Fruit fly (Drosophila melanogaster): Measurements from ENCODE around the gene CG1812.

Gene CG1812

DNA sequence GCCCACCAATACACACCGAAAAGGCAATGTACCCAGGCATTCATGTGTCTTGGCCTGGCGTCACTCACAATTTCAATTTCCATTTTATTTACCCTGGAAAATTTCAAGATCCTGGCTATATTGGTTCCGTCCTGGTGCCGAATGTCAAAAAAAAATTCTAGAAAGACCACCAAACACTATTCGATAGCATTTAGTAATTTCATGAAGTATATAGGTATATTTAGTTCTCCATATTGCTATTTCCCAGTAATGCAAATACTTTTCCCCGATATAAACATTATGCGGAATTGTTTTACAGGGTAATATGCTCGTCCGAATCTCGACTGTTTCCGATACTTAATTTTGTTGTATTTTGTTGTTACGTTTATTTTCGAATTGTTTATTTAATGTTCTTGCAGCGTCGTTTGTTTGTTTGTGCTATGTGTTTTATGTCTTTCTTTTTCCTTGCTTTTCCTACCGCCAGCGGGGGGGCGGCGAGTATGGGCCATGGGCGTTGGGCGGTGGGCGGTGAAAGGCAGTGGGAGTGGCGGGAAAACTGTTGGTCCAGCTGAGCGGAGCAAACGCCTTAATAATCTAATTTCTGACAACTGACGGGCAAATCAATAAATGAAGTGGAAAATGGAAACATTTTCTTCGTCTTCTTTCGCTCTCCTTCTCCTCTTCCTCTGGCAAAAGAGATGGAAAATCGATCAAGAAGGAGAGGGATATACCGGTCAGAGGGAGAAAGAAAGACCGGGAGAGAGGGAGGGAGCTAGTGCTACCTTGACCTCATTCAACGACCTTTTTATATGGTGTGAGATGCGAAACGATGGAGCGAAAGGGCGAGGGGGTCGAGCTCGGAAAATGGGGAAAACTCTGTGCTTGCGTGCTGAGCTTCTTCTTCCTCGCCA is 15.3 kb upstream of the CG1812 start:
- TF ChIP-seq CG17801 (GFP tag; optimal IDR thresholded peaks at IDR 0.05; ENCODE audit: partially characterized antibody): no peak

DNA sequence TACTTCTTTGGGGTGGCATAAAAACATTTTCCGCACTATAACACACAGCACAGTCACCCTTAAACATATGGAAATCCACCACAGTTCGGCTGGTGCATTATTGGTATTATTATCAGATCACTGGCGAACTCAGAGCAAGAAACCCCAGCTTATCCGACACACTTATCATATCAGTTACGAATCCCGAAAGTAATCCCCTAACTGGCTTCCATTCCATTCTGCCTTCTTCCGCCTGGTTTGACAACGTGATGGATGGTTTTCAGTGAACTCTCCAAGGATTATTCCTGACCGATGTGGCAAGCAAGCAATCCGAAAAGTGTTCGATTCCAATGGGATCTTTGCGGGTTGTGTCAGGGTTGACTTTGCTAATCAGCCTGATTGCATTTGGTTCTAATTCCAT is 12.4 kb upstream of the CG1812 start:
- TF ChIP-seq CG17801 (GFP tag; optimal IDR thresholded peaks at IDR 0.05; ENCODE audit: partially characterized antibody): no peak

DNA sequence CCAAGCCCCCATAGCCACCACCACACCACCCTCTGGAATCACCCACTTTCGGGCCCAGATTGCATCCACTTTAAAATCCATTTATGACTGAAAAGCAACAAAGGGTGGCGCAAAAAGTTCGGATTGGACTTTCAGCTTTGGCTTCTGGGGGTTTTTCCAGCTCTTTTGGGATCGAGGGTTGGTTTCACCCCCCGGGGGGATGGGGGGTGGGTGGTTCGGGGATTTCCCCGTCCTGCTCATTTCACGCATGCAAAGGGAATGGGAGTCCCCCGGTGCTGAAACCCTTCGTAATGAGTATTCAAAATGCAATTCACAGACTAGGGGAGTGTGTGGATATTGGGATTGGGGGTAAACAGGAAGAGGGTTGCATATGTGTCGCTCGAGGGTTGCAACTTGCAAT is 11.5 kb upstream of the CG1812 start:
- no peak for TF ChIP-seq CG17801 (GFP tag; optimal IDR thresholded peaks at IDR 0.05; ENCODE audit: partially characterized antibody)

DNA sequence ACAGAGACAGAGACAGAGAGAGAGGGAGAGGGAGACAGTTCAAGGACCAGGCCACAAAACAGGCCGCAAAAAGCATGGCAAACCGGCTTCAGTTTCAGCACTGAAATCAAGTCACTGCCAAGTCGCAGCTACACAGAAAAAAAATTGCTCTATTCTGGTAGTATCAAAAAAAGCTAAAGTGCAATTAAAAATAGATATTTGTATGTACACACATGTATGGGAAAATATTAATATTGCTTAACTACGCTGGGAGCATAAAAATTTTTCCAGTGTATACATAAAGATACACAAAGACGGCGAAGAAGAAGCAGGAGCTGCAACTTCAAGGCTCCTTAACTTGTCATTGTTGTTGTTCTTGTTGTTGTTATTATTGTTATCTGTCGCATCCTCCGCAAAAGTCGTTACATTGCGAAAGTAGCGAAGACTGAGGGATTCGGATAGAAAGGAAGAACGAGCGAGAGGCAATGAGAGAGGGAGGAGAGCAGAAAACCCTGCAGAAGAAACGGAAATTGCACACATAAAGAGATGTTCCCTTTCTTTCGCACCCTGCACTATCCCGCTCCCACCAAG is 10.2 kb upstream of the CG1812 start:
- TF ChIP-seq CG17801 (GFP tag; optimal IDR thresholded peaks at IDR 0.05; ENCODE audit: partially characterized antibody): no peak

DNA sequence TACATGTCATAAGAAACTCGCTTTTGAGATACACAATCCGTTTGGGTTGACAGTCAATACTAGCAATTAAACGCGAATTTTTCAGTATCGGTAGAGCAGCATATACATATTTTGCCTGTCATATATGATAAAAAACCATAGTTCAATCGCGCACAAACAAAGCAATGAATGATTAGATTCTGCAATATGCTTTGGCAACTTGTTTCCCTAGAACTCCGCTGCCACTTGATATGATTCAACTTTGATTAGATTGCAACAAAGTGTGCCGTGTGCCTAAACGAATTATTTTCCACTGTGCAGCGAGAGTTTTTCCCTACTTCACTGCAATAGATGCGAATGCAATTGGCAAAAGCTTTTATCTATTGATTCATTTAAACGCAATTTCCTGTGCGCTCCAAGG is 9.7 kb upstream of the CG1812 start:
- TF ChIP-seq CG17801 (GFP tag; optimal IDR thresholded peaks at IDR 0.05; ENCODE audit: partially characterized antibody): no peak

DNA sequence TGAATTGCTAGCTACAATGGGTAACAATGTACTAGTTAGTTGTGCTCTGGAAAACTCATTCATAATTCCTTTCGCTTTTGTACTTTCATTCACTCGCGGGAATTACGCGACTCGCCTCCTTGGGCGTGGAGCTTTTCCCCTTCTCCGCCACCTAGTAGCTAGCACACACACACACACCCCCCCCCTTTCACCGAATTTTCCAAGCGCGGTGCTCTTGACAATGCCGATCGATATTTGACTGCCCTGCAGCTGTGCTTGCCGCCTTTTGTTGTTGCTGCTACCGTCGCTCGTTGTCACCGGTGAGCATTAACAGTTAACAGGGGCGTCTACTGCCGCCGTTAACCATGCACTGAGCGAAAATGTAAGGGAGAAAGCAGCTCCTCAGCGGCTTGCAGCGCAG is 9.1 kb upstream of the CG1812 start:
- TF ChIP-seq CG17801 (GFP tag; optimal IDR thresholded peaks at IDR 0.05; ENCODE audit: partially characterized antibody): no peak

DNA sequence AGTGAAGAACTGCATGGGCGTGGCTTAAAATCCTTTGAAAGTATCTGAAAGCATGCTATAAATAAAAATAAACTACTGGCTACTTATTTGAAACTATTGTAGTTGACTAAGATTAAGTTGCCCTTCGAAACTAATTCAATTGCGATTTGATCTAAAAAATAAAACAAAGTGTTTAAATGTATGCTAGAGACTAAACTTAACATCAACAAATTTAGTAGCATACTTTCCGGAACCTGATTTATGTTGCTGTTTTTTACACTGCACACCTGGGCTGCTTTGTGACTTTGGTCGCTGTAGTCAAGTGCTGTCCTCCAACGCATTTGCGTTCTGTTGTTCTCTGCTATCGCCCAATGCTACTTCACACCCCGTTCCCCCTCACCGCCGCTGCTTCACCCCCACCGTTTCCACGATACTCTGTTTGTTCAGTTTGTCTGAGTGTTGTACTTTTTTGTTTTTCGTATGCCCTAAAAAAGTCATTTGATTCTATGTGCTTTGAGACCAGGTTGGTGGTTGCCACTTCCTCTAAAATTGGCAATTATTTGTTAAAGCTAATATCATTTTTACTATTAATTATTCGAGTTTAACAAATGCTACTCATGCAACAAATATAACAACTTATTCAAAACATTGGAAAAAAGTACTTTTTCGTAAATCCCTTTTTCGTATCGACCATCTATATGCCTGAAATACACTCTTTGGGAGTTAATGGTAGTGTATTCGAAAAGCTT is 8.4 kb upstream of the CG1812 start:
- TF ChIP-seq CG17801 (GFP tag; optimal IDR thresholded peaks at IDR 0.05; ENCODE audit: partially characterized antibody): no peak

DNA sequence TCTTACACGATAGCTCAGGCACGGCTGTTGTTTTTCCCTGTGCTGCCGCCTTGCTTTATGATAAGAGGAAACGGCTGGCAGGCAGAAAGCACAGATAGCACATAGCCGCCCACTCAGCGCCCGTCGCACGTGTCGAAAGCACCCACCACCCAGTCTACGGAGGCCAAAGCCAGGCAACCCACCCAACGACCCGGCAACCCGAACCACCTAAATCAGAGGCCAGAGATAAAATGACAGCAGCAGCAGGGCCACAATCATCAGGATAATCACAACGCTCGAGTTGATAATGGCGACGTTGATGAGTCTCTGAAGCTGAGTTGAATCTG is 7.9 kb upstream of the CG1812 start:
- no peak for TF ChIP-seq CG17801 (GFP tag; optimal IDR thresholded peaks at IDR 0.05; ENCODE audit: partially characterized antibody)

DNA sequence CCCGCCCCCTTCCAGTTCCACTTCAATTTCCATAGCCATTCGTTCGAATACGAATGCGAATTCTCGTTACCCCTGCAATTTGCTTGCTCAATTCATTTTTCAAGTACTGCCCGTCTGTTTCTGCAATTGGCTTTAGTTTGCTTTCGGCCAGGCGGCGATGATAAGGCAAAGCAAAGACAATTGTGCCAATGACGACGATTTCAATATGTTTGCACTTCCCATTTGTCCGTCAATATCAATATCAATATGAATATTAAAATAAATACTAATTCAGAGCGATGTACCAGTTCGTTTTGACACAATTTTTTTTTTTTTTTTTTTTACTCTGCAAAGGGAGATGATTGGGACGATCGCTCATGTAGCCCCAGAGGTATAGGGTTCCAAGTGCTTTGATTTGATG is 5.4 kb upstream of the CG1812 start:
- TF ChIP-seq CG17801 (GFP tag; optimal IDR thresholded peaks at IDR 0.05; ENCODE audit: partially characterized antibody): no peak

DNA sequence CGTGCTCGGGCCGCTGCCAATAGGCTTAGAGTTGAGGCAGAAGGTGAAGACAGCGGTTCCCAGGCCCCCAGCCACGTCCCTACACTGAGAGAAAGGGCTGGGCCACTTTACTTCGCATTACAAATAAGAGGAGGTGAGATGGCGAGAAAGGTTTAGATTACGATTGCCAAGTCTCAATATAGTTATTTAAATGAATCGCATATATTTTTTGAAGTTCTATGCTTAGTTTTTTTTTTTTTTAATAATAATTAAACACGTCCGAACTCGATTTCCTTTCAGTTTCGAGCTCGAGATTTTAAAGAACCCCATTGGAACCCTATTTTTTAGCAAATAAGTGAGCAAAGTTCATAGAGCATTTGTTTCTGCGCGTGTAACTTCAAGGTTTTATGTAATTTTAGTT is 3.6 kb upstream of the CG1812 start:
- TF ChIP-seq CG17801 (GFP tag; optimal IDR thresholded peaks at IDR 0.05; ENCODE audit: partially characterized antibody): no peak

DNA sequence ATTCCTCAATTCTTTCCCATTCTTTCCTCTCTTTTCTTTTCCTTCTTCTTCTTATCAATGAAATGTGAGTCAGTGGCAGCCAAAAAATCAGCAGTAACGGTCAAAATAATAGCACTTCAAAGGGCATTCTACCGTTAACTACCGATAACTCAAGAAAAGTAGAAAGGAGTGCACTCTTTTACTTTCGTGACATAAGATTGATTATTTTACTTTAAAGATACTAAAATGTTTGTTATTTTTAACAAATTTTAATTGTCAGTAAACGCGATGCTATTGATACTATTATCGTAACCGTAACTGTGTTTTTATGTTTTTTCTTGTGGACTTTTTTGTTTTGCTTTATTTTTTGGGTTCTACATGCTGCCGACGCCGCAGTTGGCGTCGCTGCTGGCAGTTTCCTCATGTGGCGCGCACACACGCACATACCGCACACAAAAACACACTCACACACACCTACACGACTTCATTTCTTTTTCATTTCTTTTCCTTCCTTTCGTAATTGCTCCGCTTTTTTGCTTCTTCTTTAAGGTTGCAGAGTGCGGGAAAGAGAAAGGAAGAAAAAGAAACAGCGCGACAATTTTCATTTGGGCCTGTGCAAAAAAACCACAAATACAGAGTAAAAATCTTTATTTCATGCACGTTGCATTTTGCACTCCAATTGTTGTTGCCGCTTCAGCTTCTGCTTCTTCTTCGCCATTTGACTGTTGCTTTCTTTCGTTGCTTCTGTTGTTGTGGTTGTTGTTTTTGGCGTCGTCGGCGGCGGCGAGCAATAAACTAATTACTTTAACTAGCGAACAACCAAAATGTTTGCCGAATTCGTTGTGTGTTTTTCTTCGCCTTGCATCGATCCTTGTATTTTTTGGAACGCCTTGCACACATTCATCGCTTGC is 1.6 kb upstream of the CG1812 start:
- no peak for TF ChIP-seq CG17801 (GFP tag; optimal IDR thresholded peaks at IDR 0.05; ENCODE audit: partially characterized antibody)

DNA sequence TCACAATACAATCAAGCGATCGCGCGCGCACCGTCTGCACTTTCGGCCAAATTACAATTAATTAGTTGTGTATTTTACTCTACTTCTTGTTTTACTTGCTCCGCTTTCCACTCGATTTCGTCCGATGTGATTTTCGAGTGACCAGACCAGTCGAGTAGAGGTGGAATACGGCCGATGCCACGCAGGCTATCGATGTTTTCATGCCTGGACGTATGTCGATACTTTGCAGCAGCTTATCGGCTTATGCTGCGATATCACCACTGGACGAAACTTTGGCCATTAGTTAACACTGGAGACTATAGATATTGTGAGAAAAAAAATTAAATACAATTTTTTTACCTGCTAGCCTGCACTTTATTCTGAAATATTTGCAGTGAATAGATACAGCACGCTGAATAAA is 804 bp upstream of the CG1812 start, which contains the start of gene RhoGAP19D:
TSS of gene RhoGAP19D (minus strand) at position 155 of the 400 bp plus-strand sequence.
- TF ChIP-seq CG17801 (GFP tag; optimal IDR thresholded peaks at IDR 0.05; ENCODE audit: partially characterized antibody): peak; percentile 51

DNA sequence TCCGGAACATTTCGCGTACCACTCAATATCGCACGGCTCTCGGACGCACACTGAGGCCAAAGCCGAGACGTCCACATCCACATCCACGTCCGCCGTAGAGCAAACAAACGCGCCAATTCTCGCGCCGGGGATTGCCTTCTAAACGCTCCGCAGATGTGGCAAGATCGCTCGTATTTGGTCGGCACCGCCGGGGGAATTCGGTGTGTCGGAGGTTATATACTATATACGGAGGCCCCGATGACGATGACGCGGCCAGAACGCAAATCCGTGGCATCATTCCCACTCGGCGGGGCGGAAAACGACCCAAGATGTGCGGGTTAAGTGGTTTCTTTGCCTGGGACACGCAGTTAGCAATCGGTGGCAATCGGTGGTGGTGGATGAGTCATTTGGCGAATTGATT is 6.9 kb downstream of the CG1812 start:
- no peak for TF ChIP-seq CG17801 (GFP tag; optimal IDR thresholded peaks at IDR 0.05; ENCODE audit: partially characterized antibody)

DNA sequence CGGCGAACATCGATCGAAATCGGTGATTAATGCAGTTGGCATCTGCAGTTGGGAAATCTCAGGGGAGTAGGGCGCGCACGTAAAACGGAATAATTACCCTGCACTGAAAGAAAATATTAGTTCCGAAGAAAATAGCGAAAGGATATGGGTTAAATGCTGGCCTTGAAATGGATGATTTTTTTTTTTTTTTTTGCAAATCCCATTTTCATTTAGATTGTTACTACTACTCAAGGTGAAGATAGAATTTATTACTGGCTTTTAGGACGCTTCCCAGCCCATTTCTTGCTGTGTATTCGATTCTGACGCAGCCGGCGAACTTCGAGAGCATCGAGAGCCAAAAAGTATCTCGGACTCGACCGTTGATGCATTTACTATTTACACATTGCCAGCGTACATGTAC is 7.7 kb downstream of the CG1812 start:
- TF ChIP-seq CG17801 (GFP tag; optimal IDR thresholded peaks at IDR 0.05; ENCODE audit: partially characterized antibody): no peak
